Fruit fly (Drosophila melanogaster) whole organism, embryonic: Measurements from ENCODE around the gene His3.3B.

Experiments
- BtbVII ChIP-seq: fragments of 200-800 bp; sonication (Bioruptor generic); optimal IDR thresholded peaks from 3 replicates; lab custom pipeline; 2017; ENCODE audit warnings: missing biosample characterization, mild to moderate bottlenecking, missing genetic modification characterization
- CG11398 ChIP-seq: fragments of 200-800 bp; sonication (Bioruptor generic); optimal IDR thresholded peaks from 2 replicates; lab custom pipeline; 2016; ENCODE audit warnings: missing biosample characterization, missing genetic modification characterization
- CG11456 ChIP-seq: fragments of 200-800 bp; sonication (Bioruptor generic); IDR thresholded peaks from 3 replicates; pipeline ENCODE4 v1.3.6; 2022; ENCODE audit warnings: missing biosample characterization, missing genetic modification characterization
- CG13123 ChIP-seq: fragments of 200-800 bp; sonication (Bioruptor generic); optimal IDR thresholded peaks from 2 replicates; lab custom pipeline; 2016; ENCODE audit warnings: missing biosample characterization, missing genetic modification characterization
- CG14860 ChIP-seq: fragments of 200-800 bp; sonication (Bioruptor generic); IDR thresholded peaks from 3 replicates; pipeline ENCODE4 v1.3.6; 2022; ENCODE audit warnings: missing biosample characterization, missing genetic modification characterization; ENCODE audit not compliant: partially characterized antibody
- CG15073 ChIP-seq: fragments of 200-800 bp; sonication (Bioruptor generic); optimal IDR thresholded peaks from 2 replicates; lab custom pipeline; 2016; ENCODE audit warnings: missing biosample characterization, missing genetic modification characterization
- CG17802 ChIP-seq: fragments of 200-800 bp; sonication (Bioruptor generic); optimal IDR thresholded peaks from 2 replicates; lab custom pipeline; 2018; ENCODE audit warnings: missing biosample characterization, mild to moderate bottlenecking, missing genetic modification characterization, moderate library complexity
- CG2202 ChIP-seq: fragments of 200-800 bp; sonication (Bioruptor generic); optimal IDR thresholded peaks from 2 replicates; lab custom pipeline; 2018; ENCODE audit warnings: missing biosample characterization, mild to moderate bottlenecking, missing genetic modification characterization
- CG3726 ChIP-seq: fragments of 200-800 bp; sonication (Bioruptor generic); IDR thresholded peaks from 3 replicates; pipeline ENCODE4, ENCODE4 v1.3.6; 2022; ENCODE audit warnings: missing biosample characterization, missing genetic modification characterization
- CG3838 ChIP-seq: fragments of 200-800 bp; sonication (Bioruptor generic); optimal IDR thresholded peaks from 3 replicates; lab custom pipeline; 2016; ENCODE audit warnings: missing biosample characterization, missing genetic modification characterization
- CG6654 ChIP-seq: fragments of 200-800 bp; sonication (Bioruptor generic); optimal IDR thresholded peaks from 2 replicates; lab custom pipeline; 2017; ENCODE audit warnings: missing biosample characterization, mild to moderate bottlenecking, missing genetic modification characterization
- CG7357 ChIP-seq: fragments of 200-800 bp; sonication (Bioruptor generic); IDR thresholded peaks from 3 replicates; pipeline ENCODE4 v1.3.6; 2022; ENCODE audit warnings: missing biosample characterization, missing genetic modification characterization
- CG8281 ChIP-seq: fragments of 200-800 bp; sonication (Bioruptor generic); optimal IDR thresholded peaks from 2 replicates; lab custom pipeline; 2018; ENCODE audit warnings: missing biosample characterization, mild to moderate bottlenecking, missing genetic modification characterization, moderate library complexity
- CG8478 ChIP-seq: fragments of >200 bp; optimal IDR thresholded peaks from 2 replicates; lab custom pipeline; 2018
- CG8765 ChIP-seq: fragments of 200-800 bp; sonication (Bioruptor generic); IDR thresholded peaks from 2 replicates; pipeline ENCODE4 v1.3.6; 2022; ENCODE audit warnings: missing biosample characterization, missing genetic modification characterization
- CG8924 ChIP-seq: fragments of 200-800 bp; optimal IDR thresholded peaks from 3 replicates; lab custom pipeline; 2019; ENCODE audit warnings: missing biosample characterization, mild to moderate bottlenecking, missing genetic modification characterization, moderate library complexity
- CG9932 ChIP-seq: fragments of 200-800 bp; sonication (Bioruptor generic); IDR thresholded peaks from 2 replicates; pipeline ENCODE4 v1.3.6; 2022; ENCODE audit warnings: missing biosample characterization, missing genetic modification characterization
- CoRest ChIP-seq: fragments of 200-800 bp; sonication (Bioruptor generic); optimal IDR thresholded peaks from 3 replicates; lab custom pipeline; 2018; ENCODE audit warnings: missing biosample characterization, mild to moderate bottlenecking, missing genetic modification characterization, moderate library complexity
- Dref ChIP-seq: fragments of 200-800 bp; sonication (Bioruptor generic); IDR thresholded peaks from 2 replicates; pipeline ENCODE4 v1.3.6; 2022; ENCODE audit warnings: missing biosample characterization, missing genetic modification characterization
- HLHmδ ChIP-seq: fragments of 200-800 bp; sonication (Bioruptor generic); optimal IDR thresholded peaks from 2 replicates; lab custom pipeline; 2018; ENCODE audit warnings: missing biosample characterization, mild to moderate bottlenecking, missing genetic modification characterization, moderate library complexity
- Hand ChIP-seq: fragments of 200-800 bp; sonication (Bioruptor generic); optimal IDR thresholded peaks from 2 replicates; lab custom pipeline; 2017; ENCODE audit warnings: mild to moderate bottlenecking, missing biosample characterization, missing genetic modification reagents, missing genetic modification characterization
- Jarid2 ChIP-seq: fragments of 200-800 bp; sonication (Bioruptor generic); optimal IDR thresholded peaks from 3 replicates; lab custom pipeline; 2017; ENCODE audit warnings: mild to moderate bottlenecking, missing biosample characterization, missing genetic modification reagents, missing genetic modification characterization
- MBD-R2 ChIP-seq: fragments of 200-800 bp; sonication (Bioruptor generic); IDR thresholded peaks from 2 replicates; pipeline ENCODE4 v1.3.6; 2022; ENCODE audit warnings: missing biosample characterization, missing genetic modification characterization
- NfI ChIP-seq: fragments of 200-800 bp; sonication (Bioruptor generic); optimal IDR thresholded peaks from 3 replicates; lab custom pipeline; 2018; ENCODE audit warnings: missing biosample characterization, mild to moderate bottlenecking, missing genetic modification characterization, moderate library complexity
- Sin3A ChIP-seq: fragments of >200 bp; optimal IDR thresholded peaks from 2 replicates; lab custom pipeline; 2018
- Sry-δ ChIP-seq: fragments of 200-800 bp; sonication (Bioruptor generic); optimal IDR thresholded peaks from 2 replicates; lab custom pipeline; 2016; ENCODE audit warnings: missing biosample characterization, missing genetic modification characterization
- Tbp ChIP-seq: fragments of >200 bp; optimal IDR thresholded peaks from 2 replicates; lab custom pipeline; 2018; ENCODE audit warnings: missing biosample characterization, missing genetic modification characterization
- aop ChIP-seq: fragments of 200-800 bp; sonication (Bioruptor generic); IDR thresholded peaks from 2 replicates; pipeline ENCODE4 v1.3.6; 2022; ENCODE audit warnings: missing biosample characterization, missing genetic modification characterization
- ase ChIP-seq: fragments of 200-800 bp; sonication (Bioruptor generic); IDR thresholded peaks from 3 replicates; pipeline ENCODE4 v1.3.6; 2022; ENCODE audit warnings: missing biosample characterization, missing genetic modification characterization
- br ChIP-seq: fragments of >200 bp; optimal IDR thresholded peaks from 2 replicates; lab custom pipeline; 2017
- chm ChIP-seq: fragments of 200-800 bp; sonication (Bioruptor generic); IDR thresholded peaks from 2 replicates; pipeline ENCODE4 v1.3.6; 2022; ENCODE audit warnings: missing biosample characterization, missing genetic modification characterization
- dysf ChIP-seq: fragments of 200-800 bp; sonication (Bioruptor generic); IDR thresholded peaks from 3 replicates; pipeline ENCODE4 v1.3.6; 2022; ENCODE audit warnings: missing biosample characterization, missing genetic modification characterization
- ewg ChIP-seq: fragments of 200-800 bp; sonication (Bioruptor generic); optimal IDR thresholded peaks from 3 replicates; lab custom pipeline; 2017; ENCODE audit warnings: mild to moderate bottlenecking, missing biosample characterization, missing genetic modification reagents, missing genetic modification characterization
- fd96Cb ChIP-seq: fragments of 200-800 bp; sonication (Bioruptor generic); optimal IDR thresholded peaks from 2 replicates; lab custom pipeline; 2018; ENCODE audit warnings: missing biosample characterization, mild to moderate bottlenecking, missing genetic modification characterization, moderate library complexity
- gfzf ChIP-seq: fragments of 200-800 bp; sonication (Bioruptor generic); optimal IDR thresholded peaks from 2 replicates; lab custom pipeline; 2016; ENCODE audit warnings: missing biosample characterization, mild to moderate bottlenecking, missing genetic modification characterization, moderate library complexity
- grn ChIP-seq: fragments of 200-800 bp; sonication (Bioruptor generic); optimal IDR thresholded peaks from 3 replicates; lab custom pipeline; 2017; ENCODE audit warnings: missing biosample characterization, missing genetic modification characterization
- gro ChIP-seq: fragments of 200-800 bp; sonication (Bioruptor generic); optimal IDR thresholded peaks from 2 replicates; lab custom pipeline; 2016; ENCODE audit warnings: missing biosample characterization, missing genetic modification characterization
- h ChIP-seq: fragments of >200 bp; optimal IDR thresholded peaks from 2 replicates; lab custom pipeline; 2017
- hb ChIP-seq: fragments of 200-800 bp; sonication (Bioruptor generic); IDR thresholded peaks from 3 replicates; pipeline ENCODE4 v1.3.6; 2022; ENCODE audit warnings: missing biosample characterization, missing genetic modification characterization; ENCODE audit not compliant: partially characterized antibody
- her ChIP-seq: fragments of 200-800 bp; sonication (Bioruptor generic); optimal IDR thresholded peaks from 2 replicates; lab custom pipeline; 2016; ENCODE audit warnings: missing biosample characterization, missing genetic modification characterization
- inv ChIP-seq: fragments of 200-800 bp; sonication (Bioruptor generic); IDR thresholded peaks from 2 replicates; pipeline ENCODE4 v1.3.6; 2022; ENCODE audit warnings: missing biosample characterization, missing genetic modification characterization; ENCODE audit not compliant: partially characterized antibody
- lola ChIP-seq, 3 experiments: fragments of >200 bp in 2 of 3; fragments of 200-800 bp in 1 of 3; sonication (Bioruptor generic) in 1 of 3; optimal IDR thresholded peaks; 2 replicates each; lab custom pipeline; 2017 to 2019; ENCODE audit warnings: missing biosample characterization in 3 of 3, missing genetic modification characterization in 3 of 3, mild to moderate bottlenecking in 1 of 3, moderate library complexity in 1 of 3
- mld ChIP-seq: fragments of 200-800 bp; sonication (Bioruptor generic); IDR thresholded peaks from 3 replicates; pipeline ENCODE4 v1.3.6; 2022; ENCODE audit warnings: missing biosample characterization, missing genetic modification characterization; ENCODE audit not compliant: partially characterized antibody
- nerfin-1 ChIP-seq: fragments of 200-800 bp; sonication (Bioruptor generic); optimal IDR thresholded peaks from 3 replicates; lab custom pipeline; 2019; ENCODE audit warnings: missing biosample characterization, mild to moderate bottlenecking, missing genetic modification characterization, moderate library complexity
- oc ChIP-seq: fragments of 200-800 bp; sonication (Bioruptor generic); optimal IDR thresholded peaks from 2 replicates; lab custom pipeline; 2018; ENCODE audit warnings: missing biosample characterization, mild to moderate bottlenecking, missing genetic modification characterization, moderate library complexity
- row ChIP-seq: fragments of 200-800 bp; sonication (Bioruptor generic); IDR thresholded peaks from 3 replicates; pipeline ENCODE4 v1.3.6; 2022; ENCODE audit warnings: missing biosample characterization, missing genetic modification characterization
- run ChIP-seq: fragments of 200-800 bp; sonication (Bioruptor generic); optimal IDR thresholded peaks from 3 replicates; lab custom pipeline; 2018; ENCODE audit warnings: missing biosample characterization, mild to moderate bottlenecking, missing genetic modification characterization
- slou ChIP-seq: fragments of 200-800 bp; sonication (Bioruptor generic); optimal IDR thresholded peaks from 3 replicates; lab custom pipeline; 2016; ENCODE audit warnings: missing biosample characterization, missing genetic modification characterization
- tna ChIP-seq: fragments of 200-800 bp; sonication (Bioruptor generic); IDR thresholded peaks from 2 replicates; pipeline ENCODE4 v1.3.6; 2022; ENCODE audit warnings: missing biosample characterization, missing genetic modification characterization; ENCODE audit not compliant: partially characterized antibody
- ttk ChIP-seq: fragments of 200-800 bp; sonication (Bioruptor generic); IDR thresholded peaks from 2 replicates; pipeline ENCODE4 v2.1.2; 2022; ENCODE audit warnings: missing biosample characterization, missing genetic modification characterization
- vfl ChIP-seq: fragments of 200-800 bp; sonication (Bioruptor generic); optimal IDR thresholded peaks from 2 replicates; lab custom pipeline; 2016; ENCODE audit warnings: missing biosample characterization, missing genetic modification characterization
- wdn ChIP-seq: fragments of 200-800 bp; sonication (Bioruptor generic); IDR thresholded peaks from 2 replicates; pipeline ENCODE4 v1.3.6; 2022; ENCODE audit warnings: missing biosample characterization, missing genetic modification characterization

The His3.3B gene

dm6 chrX:9134922-9135453 lies 21.5 kb downstream of the His3.3B start, which contains the start of gene fend (continued):
- no peak for TF ChIP-seq CG8765 (GFP tag; lab: Robert Waterston, UW)
- TF ChIP-seq inv (GFP tag; lab: Robert Waterston, UW): no peak
- no peak for TF ChIP-seq CG7357
- peak; percentile 83 for TF ChIP-seq CG3838 (GFP tag; lab: Kevin White, UChicago)
- peak; percentile 60 for TF ChIP-seq CoRest (tag; lab: Kevin White, UChicago)
- TF ChIP-seq wdn (GFP tag; lab: Robert Waterston, UW): no peak
- no peak for TF ChIP-seq CG14860 (GFP tag; lab: Robert Waterston, UW)
- peak; percentile 35 for TF ChIP-seq nerfin-1 (tag; lab: Kevin White, UChicago)
- TF ChIP-seq BtbVII: no peak
- peak; percentile 90 for TF ChIP-seq Tbp
- no peak for TF ChIP-seq Sry-δ (GFP tag; lab: Kevin White, UChicago)
- TF ChIP-seq Jarid2 (GFP tag; lab: Kevin White, UChicago): peak; percentile 85
- peak; percentile 49; the same call in 1 of the 3 replicates for TF ChIP-seq dysf (GFP tag; lab: Robert Waterston, UW)
- TF ChIP-seq tna (GFP tag; lab: Robert Waterston, UW): no peak
- TF ChIP-seq HLHmδ (GFP tag; lab: Kevin White, UChicago): no peak
- TF ChIP-seq MBD-R2 (GFP tag; lab: Robert Waterston, UW): no peak
- no peak for TF ChIP-seq h (lab: Kevin White, UChicago)
- no peak for TF ChIP-seq grn
- no peak for TF ChIP-seq run (tag; lab: Kevin White, UChicago)
- TF ChIP-seq oc (tag; lab: Kevin White, UChicago): no peak
- no peak for TF ChIP-seq CG6654
- TF ChIP-seq CG8478 (lab: Kevin White, UChicago): no peak
- TF ChIP-seq CG2202 (tag; lab: Kevin White, UChicago): no peak
- no peak for TF ChIP-seq br (lab: Kevin White, UChicago)
- TF ChIP-seq CG17802 (tag; lab: Kevin White, UChicago): no peak
- TF ChIP-seq Hand (GFP tag; lab: Kevin White, UChicago): peak; percentile 0
- no peak for TF ChIP-seq ase (GFP tag; lab: Robert Waterston, UW)
- no peak for TF ChIP-seq Sin3A (lab: Kevin White, UChicago)
- TF ChIP-seq aop (GFP tag; lab: Robert Waterston, UW): no peak
- TF ChIP-seq CG13123 (GFP tag; lab: Kevin White, UChicago): no peak
- TF ChIP-seq vfl (GFP tag; lab: Kevin White, UChicago): no peak
- no peak for TF ChIP-seq Dref
- TF ChIP-seq her (GFP tag; lab: Kevin White, UChicago): no peak
- no peak for TF ChIP-seq CG11398
- TF ChIP-seq CG8281 (tag; lab: Kevin White, UChicago): peak; percentile 8
- TF ChIP-seq gro: no peak
- peak; percentile 56; the same call in 1 of the 2 replicates for TF ChIP-seq chm (GFP tag; lab: Robert Waterston, UW)
- peak; percentile 13 for TF ChIP-seq slou (GFP tag; lab: Kevin White, UChicago)
- TF ChIP-seq CG11456 (GFP tag; lab: Robert Waterston, UW): no peak
- TF ChIP-seq CG9932 (GFP tag; lab: Robert Waterston, UW): no peak
- peak; percentile 54 for TF ChIP-seq CG8924 (tag; lab: Kevin White, UChicago)
- peak in 1 of 3 experiments; percentile 47 for TF ChIP-seq lola (GFP tag; optimal IDR thresholded peaks at IDR 0.05; lab: Kevin White, UChicago)
- no peak for TF ChIP-seq gfzf (GFP tag; lab: Kevin White, UChicago)
- TF ChIP-seq ttk (GFP tag; lab: Robert Waterston, UW): no peak
- no peak for TF ChIP-seq CG3726 (GFP tag; lab: Robert Waterston, UW)
- peak; percentile 9 for TF ChIP-seq ewg (GFP tag; lab: Kevin White, UChicago)
- no peak for TF ChIP-seq mld (GFP tag; lab: Robert Waterston, UW)
- TF ChIP-seq fd96Cb (tag; lab: Kevin White, UChicago): no peak
- TF ChIP-seq hb (GFP tag; lab: Robert Waterston, UW): no peak
- peak; percentile 44 for TF ChIP-seq NfI
- peak; percentile 94 for TF ChIP-seq row (GFP tag; lab: Robert Waterston, UW)
- TF ChIP-seq CG15073 (GFP tag; lab: Kevin White, UChicago): no peak
